Worm (Caenorhabditis elegans): ENCODE results near the gene best-14.
A peak's percentile ranks its signal among the peaks of the same experiment; 100 is the strongest.

best-14 gene

ce11 chrV:10578938-10579337 is 21.2 kb downstream of the best-14 start, which contains the start of the genes erh-1 and lpd-9 (continued):
- no peak for TF ChIP-seq mdl-1 (tag; optimal IDR thresholded peaks at IDR 0.05)
- TF ChIP-seq unc-55 (GFP tag; optimal IDR thresholded peaks at IDR 0.05), result peak; percentile 89
- TF ChIP-seq R02D3.7 (tag; optimal IDR thresholded peaks at IDR 0.05), result peak; percentile 2
- peak; percentile 51 for TF ChIP-seq nhr-129 (tag; optimal IDR thresholded peaks at IDR 0.05)
- peak; percentile 25 for TF ChIP-seq nhr-10 (tag; optimal IDR thresholded peaks at IDR 0.05)

ce11 chrV:10580638-10581037 is 22.9 kb downstream of the best-14 start:
- TF ChIP-seq nhr-237 (tag; optimal IDR thresholded peaks at IDR 0.05) (no peak), nhr-6 (tag; optimal IDR thresholded peaks at IDR 0.05) (no peak), C34F6.9 (tag; optimal IDR thresholded peaks at IDR 0.05) (no peak), crh-2 (tag; optimal IDR thresholded peaks at IDR 0.05) (peak; percentile 23), skn-1 (tag; optimal IDR thresholded peaks at IDR 0.05) (peak; percentile 46), sma-9 (GFP tag; optimal IDR thresholded peaks at IDR 0.05) (peak; percentile 32), sma-9 (tag; optimal IDR thresholded peaks at IDR 0.05) (no peak), ZK546.5 (tag; optimal IDR thresholded peaks at IDR 0.05) (no peak), ceh-16 (tag; optimal IDR thresholded peaks at IDR 0.05) (no peak), nhr-12 (tag; optimal IDR thresholded peaks at IDR 0.05) (no peak), fos-1 (tag; optimal IDR thresholded peaks at IDR 0.05) (peak; percentile 83), unc-39 (tag; optimal IDR thresholded peaks at IDR 0.05) (no peak), gmeb-1 (tag; optimal IDR thresholded peaks at IDR 0.05) (peak; percentile 5), alr-1 (tag; optimal IDR thresholded peaks at IDR 0.05) (no peak), aly-2 (tag; optimal IDR thresholded peaks at IDR 0.05) (no peak), elt-3 (tag; optimal IDR thresholded peaks at IDR 0.05) (no peak), F13H6.1 (tag; optimal IDR thresholded peaks at IDR 0.05) (no peak), unc-62 (GFP tag; optimal IDR thresholded peaks at IDR 0.05) (no peak)

- no peak for TF ChIP-seq nhr-21 (tag; optimal IDR thresholded peaks at IDR 0.05)
- no peak for TF ChIP-seq sem-4 (tag; optimal IDR thresholded peaks at IDR 0.05)
- TF ChIP-seq fos-1 (tag; optimal IDR thresholded peaks at IDR 0.05), result peak; percentile 30
These were observed 24.1 kb downstream of the best-14 start, which contains the start of gene T21C9.6 for ce11 chrV:10581837-10582300. TSS of gene T21C9.6 (plus strand) at chrV:10581887.

ce11 chrV:10588694-10589093 is 30.9 kb downstream of the best-14 start, which contains the start of gene srg-32:
TSS of gene srg-32 (minus strand) at chrV:10588794.
- TF ChIP-seq ztf-1 (GFP tag; conservative IDR thresholded peaks at IDR 0.05), result no peak
- no peak for TF ChIP-seq unc-39 (tag; optimal IDR thresholded peaks at IDR 0.05)
- TF ChIP-seq nhr-23 (tag; optimal IDR thresholded peaks at IDR 0.05), result no peak
- no peak for TF ChIP-seq lin-13 (GFP tag; optimal IDR thresholded peaks at IDR 0.05)
- no peak for TF ChIP-seq lsy-2 (tag; optimal IDR thresholded peaks at IDR 0.05)
- TF ChIP-seq gmeb-1 (tag; optimal IDR thresholded peaks at IDR 0.05), result no peak
- TF ChIP-seq sma-3 (GFP tag; optimal IDR thresholded peaks at IDR 0.05), result no peak

ce11 chrV:10589774-10590528 is 32.2 kb downstream of the best-14 start, which contains the start of gene ttr-23:
TSS of gene ttr-23 (minus strand) at chrV:10589860.
- no peak for TF ChIP-seq unc-39 (tag; optimal IDR thresholded peaks at IDR 0.05)
- TF ChIP-seq lin-13 (GFP tag; optimal IDR thresholded peaks at IDR 0.05), result no peak
- no peak for TF ChIP-seq R02D3.7 (tag; optimal IDR thresholded peaks at IDR 0.05)
- TF ChIP-seq gmeb-1 (tag; optimal IDR thresholded peaks at IDR 0.05), result no peak
- TF ChIP-seq nhr-11 (tag; optimal IDR thresholded peaks at IDR 0.05), result no peak
- TF ChIP-seq sma-3 (GFP tag; optimal IDR thresholded peaks at IDR 0.05), result no peak
- TF ChIP-seq unc-62 (GFP tag; optimal IDR thresholded peaks at IDR 0.05), result no peak
- TF ChIP-seq fos-1 (tag; optimal IDR thresholded peaks at IDR 0.05), result peak; percentile 44
- TF ChIP-seq nhr-23 (tag; optimal IDR thresholded peaks at IDR 0.05), result no peak
- no peak for TF ChIP-seq ceh-16 (tag; optimal IDR thresholded peaks at IDR 0.05)
- TF ChIP-seq nhr-10 (tag; optimal IDR thresholded peaks at IDR 0.05), result no peak
- TF ChIP-seq nhr-129 (tag; optimal IDR thresholded peaks at IDR 0.05), result peak; percentile 54
- TF ChIP-seq elt-3 (tag; optimal IDR thresholded peaks at IDR 0.05), result no peak
- TF ChIP-seq crh-2 (tag; optimal IDR thresholded peaks at IDR 0.05), result peak; percentile 32

ce11 chrV:10592479-10592878 is 34.7 kb downstream of the best-14 start, which contains the start of gene T21C9.9:
TSS of gene T21C9.9 (minus strand) at chrV:10592579.
- no peak for TF ChIP-seq peb-1 (tag; optimal IDR thresholded peaks at IDR 0.05)
- TF ChIP-seq crh-2 (tag; optimal IDR thresholded peaks at IDR 0.05), result no peak
- no peak for TF ChIP-seq C34F6.9 (tag; optimal IDR thresholded peaks at IDR 0.05)
- TF ChIP-seq alr-1 (tag; optimal IDR thresholded peaks at IDR 0.05), result no peak
- TF ChIP-seq mbf-1 (tag; optimal IDR thresholded peaks at IDR 0.05), result no peak
- no peak for TF ChIP-seq nhr-11 (tag; optimal IDR thresholded peaks at IDR 0.05)
- TF ChIP-seq ztf-4 (tag; optimal IDR thresholded peaks at IDR 0.05), result no peak
- TF ChIP-seq sem-4 (tag; optimal IDR thresholded peaks at IDR 0.05), result no peak
- no peak for TF ChIP-seq egl-27 (tag; optimal IDR thresholded peaks at IDR 0.05)
- TF ChIP-seq ama-1 (optimal IDR thresholded peaks at IDR 0.05), result no peak
- TF ChIP-seq zag-1 (tag; optimal IDR thresholded peaks at IDR 0.05), result no peak
- TF ChIP-seq F13H6.1 (tag; optimal IDR thresholded peaks at IDR 0.05), result no peak
